Fruit fly (Drosophila melanogaster): Measurements from ENCODE around the gene CG1090.

The CG1090 gene

dm6 chr3R:4333964-4334363 is 25.7 kb upstream of the CG1090 start, which contains the start of gene CG9776 (continued):
- no peak for TF ChIP-seq CG6854 (GFP tag; optimal IDR thresholded peaks at IDR 0.05)
- no peak for TF ChIP-seq Trl (optimal IDR thresholded peaks at IDR 0.05)
- peak; percentile 75 for TF ChIP-seq Trl (GFP tag; optimal IDR thresholded peaks at IDR 0.05)
- TF ChIP-seq CG9797 (GFP tag; optimal IDR thresholded peaks at IDR 0.05): peak; percentile 51
- TF ChIP-seq CG3407 (GFP tag; optimal IDR thresholded peaks at IDR 0.05): no peak
- TF ChIP-seq CG10979 (tag; optimal IDR thresholded peaks at IDR 0.05): no peak
- TF ChIP-seq pzg (GFP tag; optimal IDR thresholded peaks at IDR 0.05): peak; percentile 94
- TF ChIP-seq otp (GFP tag; IDR thresholded peaks at IDR 0.05): no peak
- TF ChIP-seq CG10462 (GFP tag; optimal IDR thresholded peaks at IDR 0.05): peak; percentile 8
- TF ChIP-seq CG5953 (GFP tag; IDR thresholded peaks at IDR 0.05): no peak
- peak; percentile 15 for TF ChIP-seq CG18011 (GFP tag; optimal IDR thresholded peaks at IDR 0.05)
- TF ChIP-seq CG17912 (GFP tag; optimal IDR thresholded peaks at IDR 0.05): peak; percentile 50
- TF ChIP-seq H15 (GFP tag; IDR thresholded peaks at IDR 0.05): 0 out of 3 replicates have a peak, but pooled peaks have one; percentile 13
- TF ChIP-seq CG13894 (tag; optimal IDR thresholded peaks at IDR 0.05): no peak
- peak; percentile 72 for TF ChIP-seq ci (GFP tag; IDR thresholded peaks at IDR 0.05)
- no peak for TF ChIP-seq Deaf1 (tag; optimal IDR thresholded peaks at IDR 0.05)
- no peak for TF ChIP-seq CG32772 (GFP tag; IDR thresholded peaks at IDR 0.05)
- TF ChIP-seq CG11247 (GFP tag; IDR thresholded peaks at IDR 0.05): peak; percentile 23; the same call in 1 of the 2 replicates
- TF ChIP-seq cg (GFP tag; optimal IDR thresholded peaks at IDR 0.05): no peak
- peak; percentile 53; the same call in 2 of the 3 replicates for TF ChIP-seq ken (GFP tag; IDR thresholded peaks at IDR 0.05)
- peak; percentile 55; the same call in 1 of the 2 replicates for TF ChIP-seq CG11085 (GFP tag; IDR thresholded peaks at IDR 0.05)
- peak; percentile 24 for TF ChIP-seq Sry-β (GFP tag; optimal IDR thresholded peaks at IDR 0.05)
- peak; percentile 4 for TF ChIP-seq CG13123 (GFP tag; optimal IDR thresholded peaks at IDR 0.05)
- no peak for TF ChIP-seq Hey (tag; optimal IDR thresholded peaks at IDR 0.05)
- TF ChIP-seq CG9876 (GFP tag; optimal IDR thresholded peaks at IDR 0.05): peak; percentile 16
- TF ChIP-seq E2f1 (GFP tag; IDR thresholded peaks at IDR 0.05): peak; percentile 45; the same call in 1 of the 2 replicates
- TF ChIP-seq CG2712 (tag; optimal IDR thresholded peaks at IDR 0.05): peak; percentile 74
- TF ChIP-seq peb (GFP tag; IDR thresholded peaks at IDR 0.05): no peak
- TF ChIP-seq Jarid2 (GFP tag; optimal IDR thresholded peaks at IDR 0.05): no peak
- peak; percentile 53 for TF ChIP-seq CG15696 (tag; optimal IDR thresholded peaks at IDR 0.05)
- TF ChIP-seq MESR4 (GFP tag; optimal IDR thresholded peaks at IDR 0.05): peak; percentile 86
- peak; percentile 30 for TF ChIP-seq hkb (optimal IDR thresholded peaks at IDR 0.05)
- TF ChIP-seq hkb (GFP tag; IDR thresholded peaks at IDR 0.05): peak; percentile 84
- no peak for TF ChIP-seq ac (GFP tag; optimal IDR thresholded peaks at IDR 0.05)
- no peak for TF ChIP-seq pita (GFP tag; optimal IDR thresholded peaks at IDR 0.05)
- TF ChIP-seq p53 (GFP tag; optimal IDR thresholded peaks at IDR 0.05): peak; percentile 74
- TF ChIP-seq Neu2 (GFP tag; optimal IDR thresholded peaks at IDR 0.05; ENCODE audit: borderline replicate concordance): peak; percentile 70
- TF ChIP-seq gcm (GFP tag; optimal IDR thresholded peaks at IDR 0.05): no peak
- peak; percentile 78 for TF ChIP-seq slbo (GFP tag; IDR thresholded peaks at IDR 0.05)
- peak; percentile 47 for TF ChIP-seq tin (GFP tag; optimal IDR thresholded peaks at IDR 0.05)
- peak; percentile 37 for TF ChIP-seq CG1233 (GFP tag; optimal IDR thresholded peaks at IDR 0.05)
- TF ChIP-seq Dll (GFP tag; IDR thresholded peaks at IDR 0.05; ENCODE audit: partially characterized antibody): peak; percentile 95
- TF ChIP-seq Fer1 (GFP tag; optimal IDR thresholded peaks at IDR 0.05): no peak
- TF ChIP-seq row (GFP tag; IDR thresholded peaks at IDR 0.05): peak; percentile 87
- TF ChIP-seq CG8089 (GFP tag; optimal IDR thresholded peaks at IDR 0.05): peak; percentile 6
- no peak for TF ChIP-seq dimm (GFP tag; IDR thresholded peaks at IDR 0.05)
- TF ChIP-seq CG16779 (GFP tag; IDR thresholded peaks at IDR 0.05): peak; percentile 66; the same call in 1 of the 2 replicates
- TF ChIP-seq Dip3 (GFP tag; optimal IDR thresholded peaks at IDR 0.05): peak; percentile 57
- 0 out of 2 replicates have a peak, but pooled peaks have one; percentile 38 for TF ChIP-seq CG8765 (GFP tag; IDR thresholded peaks at IDR 0.05)
- no peak for TF ChIP-seq CG8281 (tag; optimal IDR thresholded peaks at IDR 0.05)
- TF ChIP-seq CG3065 (GFP tag; optimal IDR thresholded peaks at IDR 0.05): peak; percentile 39
- no peak for TF ChIP-seq CG6654 (GFP tag; optimal IDR thresholded peaks at IDR 0.05)

All from whole organism, embryonic.